Worm (Caenorhabditis elegans): ENCODE data around the gene morc-1.

The morc-1 gene

ce11 chrIII:5225321-5225720 is 18.6 kb upstream of the morc-1 start, which contains the start of gene nex-1:
Gene nex-1, plus strand, starts transcription at chrIII:5225621.
- TF ChIP-seq ama-1 (optimal IDR thresholded peaks at IDR 0.05): no peak
- TF ChIP-seq C34F6.9 (tag; optimal IDR thresholded peaks at IDR 0.05): no peak
- no peak for TF ChIP-seq nhr-12 (tag; optimal IDR thresholded peaks at IDR 0.05)
- TF ChIP-seq fos-1 (tag; optimal IDR thresholded peaks at IDR 0.05): no peak

- peak; percentile 51 for TF ChIP-seq C34F6.9 (tag; optimal IDR thresholded peaks at IDR 0.05)
- peak; percentile 94 for TF ChIP-seq fos-1 (tag; optimal IDR thresholded peaks at IDR 0.05)
- peak; percentile 61 for TF ChIP-seq nhr-129 (tag; optimal IDR thresholded peaks at IDR 0.05)
- TF ChIP-seq lin-39 (tag; optimal IDR thresholded peaks at IDR 0.05): no peak
- TF ChIP-seq mbf-1 (tag; optimal IDR thresholded peaks at IDR 0.05): no peak
- TF ChIP-seq unc-55 (GFP tag; optimal IDR thresholded peaks at IDR 0.05): peak; percentile 63
- peak; percentile 47 for TF ChIP-seq sma-3 (GFP tag; optimal IDR thresholded peaks at IDR 0.05)
Observed at ce11 chrIII:5224908-5225307, 18.2 kb upstream of the morc-1 start.

- TF ChIP-seq Y55F3AM.14 (GFP tag; optimal IDR thresholded peaks at IDR 0.05) (no peak), F13H6.1 (tag; optimal IDR thresholded peaks at IDR 0.05) (peak; percentile 60), nhr-129 (tag; optimal IDR thresholded peaks at IDR 0.05) (peak; percentile 62)
Observed at ce11 chrIII:5222777-5223176, 16.1 kb upstream of the morc-1 start.

ce11 chrIII:5221820-5222219 is 15.1 kb upstream of the morc-1 start:
- no peak for TF ChIP-seq ztf-1 (GFP tag; conservative IDR thresholded peaks at IDR 0.05)
- TF ChIP-seq egl-27 (tag; optimal IDR thresholded peaks at IDR 0.05): no peak
- no peak for TF ChIP-seq ama-1 (optimal IDR thresholded peaks at IDR 0.05)
- no peak for TF ChIP-seq lin-11 (tag; optimal IDR thresholded peaks at IDR 0.05)
- TF ChIP-seq alr-1 (tag; optimal IDR thresholded peaks at IDR 0.05): no peak
- no peak for TF ChIP-seq unc-39 (tag; optimal IDR thresholded peaks at IDR 0.05)
- TF ChIP-seq nhr-77 (tag; optimal IDR thresholded peaks at IDR 0.05): no peak
- TF ChIP-seq mdl-1 (tag; optimal IDR thresholded peaks at IDR 0.05): no peak
- TF ChIP-seq unc-62 (GFP tag; optimal IDR thresholded peaks at IDR 0.05): no peak
- TF ChIP-seq Y55F3AM.14 (GFP tag; optimal IDR thresholded peaks at IDR 0.05): no peak
- no peak for TF ChIP-seq elt-3 (tag; optimal IDR thresholded peaks at IDR 0.05)

ce11 chrIII:5218687-5219086 is 12.0 kb upstream of the morc-1 start, which contains the start of gene ZC155.2:
Gene ZC155.2, plus strand, starts transcription at chrIII:5218987.
- TF ChIP-seq mbf-1 (tag; optimal IDR thresholded peaks at IDR 0.05): no peak
- peak; percentile 23 for TF ChIP-seq mab-5 (tag; optimal IDR thresholded peaks at IDR 0.05)
- TF ChIP-seq blmp-1 (tag; optimal IDR thresholded peaks at IDR 0.05; ENCODE audit: insufficient read depth): no peak
- no peak for TF ChIP-seq unc-55 (GFP tag; optimal IDR thresholded peaks at IDR 0.05)
- TF ChIP-seq C34F6.9 (tag; optimal IDR thresholded peaks at IDR 0.05): no peak
- TF ChIP-seq lin-13 (GFP tag; optimal IDR thresholded peaks at IDR 0.05): no peak
- TF ChIP-seq lsy-2 (tag; optimal IDR thresholded peaks at IDR 0.05): no peak
- TF ChIP-seq ztf-11 (tag; optimal IDR thresholded peaks at IDR 0.05): no peak

ce11 chrIII:5217511-5217910 is 10.8 kb upstream of the morc-1 start, which contains the start of gene cutl-19:
Gene cutl-19, minus strand, starts transcription at chrIII:5217611.
- TF ChIP-seq alr-1 (tag; optimal IDR thresholded peaks at IDR 0.05) (no peak), ztf-11 (tag; optimal IDR thresholded peaks at IDR 0.05) (no peak), lsy-2 (tag; optimal IDR thresholded peaks at IDR 0.05) (no peak), skn-1 (tag; optimal IDR thresholded peaks at IDR 0.05) (no peak), unc-55 (GFP tag; optimal IDR thresholded peaks at IDR 0.05) (no peak), ama-1 (optimal IDR thresholded peaks at IDR 0.05) (no peak), crh-2 (tag; optimal IDR thresholded peaks at IDR 0.05) (no peak), nhr-6 (tag; optimal IDR thresholded peaks at IDR 0.05) (no peak), nhr-77 (tag; optimal IDR thresholded peaks at IDR 0.05) (no peak), zag-1 (tag; optimal IDR thresholded peaks at IDR 0.05) (no peak)

- no peak for TF ChIP-seq mdl-1 (tag; optimal IDR thresholded peaks at IDR 0.05)
- no peak for TF ChIP-seq nhr-6 (tag; optimal IDR thresholded peaks at IDR 0.05)
- TF ChIP-seq unc-62 (GFP tag; optimal IDR thresholded peaks at IDR 0.05): no peak
- no peak for TF ChIP-seq lin-13 (GFP tag; optimal IDR thresholded peaks at IDR 0.05)
- TF ChIP-seq nhr-237 (tag; optimal IDR thresholded peaks at IDR 0.05): no peak
- no peak for TF ChIP-seq peb-1 (tag; optimal IDR thresholded peaks at IDR 0.05)
- no peak for TF ChIP-seq sem-4 (tag; optimal IDR thresholded peaks at IDR 0.05)
- TF ChIP-seq mab-5 (tag; optimal IDR thresholded peaks at IDR 0.05): no peak
- TF ChIP-seq nhr-12 (tag; optimal IDR thresholded peaks at IDR 0.05): no peak
- no peak for TF ChIP-seq gmeb-1 (tag; optimal IDR thresholded peaks at IDR 0.05)
- TF ChIP-seq alr-1 (tag; optimal IDR thresholded peaks at IDR 0.05): no peak
- TF ChIP-seq Y55F3AM.14 (GFP tag; optimal IDR thresholded peaks at IDR 0.05): no peak
- no peak for TF ChIP-seq elt-3 (tag; optimal IDR thresholded peaks at IDR 0.05)
- TF ChIP-seq nhr-25 (tag; optimal IDR thresholded peaks at IDR 0.05): no peak
- TF ChIP-seq skn-1 (tag; optimal IDR thresholded peaks at IDR 0.05): no peak
- no peak for TF ChIP-seq ztf-1 (GFP tag; conservative IDR thresholded peaks at IDR 0.05)
- no peak for TF ChIP-seq ztf-11 (tag; optimal IDR thresholded peaks at IDR 0.05)
- TF ChIP-seq elt-1 (tag; optimal IDR thresholded peaks at IDR 0.05): no peak
- no peak for TF ChIP-seq fos-1 (tag; optimal IDR thresholded peaks at IDR 0.05)
Observed at ce11 chrIII:5215375-5215774, 8.7 kb upstream of the morc-1 start, which contains the start of gene ZC155.4. Gene ZC155.4, minus strand, starts transcription at chrIII:5215475.

Measured in whole organism, L2 larva.